Fruit fly (Drosophila melanogaster) whole organism, pupa: ENCODE data around the gene MED15.

Source experiments
- CG14655 ChIP-seq: fragments of 200-800 bp; sonication (Bioruptor generic); optimal IDR thresholded peaks from 3 replicates; lab custom pipeline; 2017; ENCODE audit warnings: mild to moderate bottlenecking, missing biosample characterization, missing genetic modification reagents, missing genetic modification characterization
- Ets98B ChIP-seq: fragments of 200-800 bp; sonication (Bioruptor generic); IDR thresholded peaks from 2 replicates; pipeline ENCODE4 v1.3.6; 2022; ENCODE audit warnings: missing biosample characterization, missing genetic modification characterization

- TF ChIP-seq CG14655 (GFP tag; lab: Kevin White, UChicago) = no peak
- no peak for TF ChIP-seq Ets98B (GFP tag; lab: Robert Waterston, UW)
These were observed 35.3 kb upstream of the MED15 start for dm6 chr2L:437498-437897.
